Worm (Caenorhabditis elegans): ENCODE measurements around the gene srm-5.
"Not testable (repeated sequence)": the region's sequence is repeated elsewhere in the genome, so short reads cannot be mapped to it uniquely, and the experiment has no call there.

DNA sequence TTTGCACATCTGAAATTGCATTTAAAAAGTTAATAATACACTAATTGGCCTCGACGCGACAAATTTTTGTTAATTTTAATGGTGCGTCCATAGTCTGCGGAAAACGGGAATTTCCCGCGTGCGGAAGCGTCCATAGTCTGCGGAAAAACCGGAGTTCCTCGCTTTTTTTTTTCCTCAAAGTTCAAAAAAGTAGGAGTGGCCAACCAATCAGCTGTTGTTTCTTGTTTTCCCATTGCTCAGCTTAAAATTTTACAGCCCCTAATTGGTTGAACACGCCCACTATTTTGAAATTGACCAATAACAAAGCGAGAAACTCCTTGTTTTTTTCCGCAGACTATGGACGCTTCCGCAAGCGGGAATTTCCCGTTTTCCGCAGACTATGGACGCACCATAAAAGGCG is 22.3 kb downstream of the srm-5 start:
- not testable (repeated sequence) for TF ChIP-seq nfya-1 (tag; optimal IDR thresholded peaks at IDR 0.05; ENCODE audit: borderline replicate concordance, insufficient read depth); ZK185.1 (tag; optimal IDR thresholded peaks at IDR 0.05; ENCODE audit: poor library complexity, severe bottlenecking); C06A6.2 (GFP tag; conservative IDR thresholded peaks at IDR 0.05); ccch-3 (GFP tag; optimal IDR thresholded peaks at IDR 0.05); mes-4 (tag; optimal IDR thresholded peaks at IDR 0.05); dox-1 (GFP tag; IDR thresholded peaks at IDR 0.05); tbp1 (GFP tag; optimal IDR thresholded peaks at IDR 0.05); tlf-1 (GFP tag; optimal IDR thresholded peaks at IDR 0.05); efl-1 (GFP tag; optimal IDR thresholded peaks at IDR 0.05); attf-5 (GFP tag; optimal IDR thresholded peaks at IDR 0.05); mcd-1 (GFP tag; IDR thresholded peaks at IDR 0.05)
